Fruit fly (Drosophila melanogaster) whole organism, prepupa: ENCODE results near the gene SMSr.

Experiments used
- CG10631 ChIP-seq: fragments of 200-800 bp; sonication (Bioruptor generic); optimal IDR thresholded peaks from 2 replicates; lab custom pipeline; 2016; ENCODE audit warnings: missing biosample characterization, missing genetic modification characterization
- CG32006 ChIP-seq: fragments of 200-800 bp; sonication (Bioruptor generic); optimal IDR thresholded peaks from 3 replicates; lab custom pipeline; 2017; ENCODE audit warnings: missing biosample characterization, mild to moderate bottlenecking, missing genetic modification characterization
- CG34406 ChIP-seq: fragments of 200-800 bp; sonication (Bioruptor generic); optimal IDR thresholded peaks from 3 replicates; lab custom pipeline; 2016; ENCODE audit warnings: missing biosample characterization, missing genetic modification characterization
- CG6163 ChIP-seq: fragments of 200-800 bp; sonication (Bioruptor generic); IDR thresholded peaks from 3 replicates; pipeline ENCODE4 v1.3.6; 2022; ENCODE audit warnings: missing biosample characterization, missing genetic modification characterization
- CG6808 ChIP-seq: fragments of 200-800 bp; sonication (Bioruptor generic); optimal IDR thresholded peaks from 3 replicates; lab custom pipeline; 2017; ENCODE audit warnings: missing biosample characterization, missing genetic modification characterization, mild to moderate bottlenecking, moderate library complexity, missing genetic modification reagents
- Ets21C ChIP-seq: fragments of 200-800 bp; sonication (Bioruptor generic); optimal IDR thresholded peaks from 3 replicates; lab custom pipeline; 2016; ENCODE audit warnings: missing biosample characterization, missing genetic modification characterization
- Hr4 ChIP-seq: fragments of 200-800 bp; sonication (Bioruptor generic); optimal IDR thresholded peaks from 3 replicates; lab custom pipeline; 2016; ENCODE audit warnings: missing biosample characterization, missing genetic modification characterization
- salr ChIP-seq, 2 experiments: fragments of 200-800 bp; sonication (Bioruptor generic); optimal IDR thresholded peaks; 3 replicates each; lab custom pipeline; 2016 to 2018; ENCODE audit warnings: missing biosample characterization in 2 of 2, missing genetic modification characterization in 2 of 2, mild to moderate bottlenecking in 1 of 2
- ss ChIP-seq, 2 experiments: fragments of 200-800 bp; sonication (Bioruptor generic); optimal IDR thresholded peaks; 2 replicates in 1 of 2; 3 replicates in 1 of 2; lab custom pipeline; 2017 to 2018; ENCODE audit warnings: mild to moderate bottlenecking in 2 of 2, missing biosample characterization in 2 of 2, missing genetic modification characterization in 2 of 2, moderate library complexity in 1 of 2

DNA sequence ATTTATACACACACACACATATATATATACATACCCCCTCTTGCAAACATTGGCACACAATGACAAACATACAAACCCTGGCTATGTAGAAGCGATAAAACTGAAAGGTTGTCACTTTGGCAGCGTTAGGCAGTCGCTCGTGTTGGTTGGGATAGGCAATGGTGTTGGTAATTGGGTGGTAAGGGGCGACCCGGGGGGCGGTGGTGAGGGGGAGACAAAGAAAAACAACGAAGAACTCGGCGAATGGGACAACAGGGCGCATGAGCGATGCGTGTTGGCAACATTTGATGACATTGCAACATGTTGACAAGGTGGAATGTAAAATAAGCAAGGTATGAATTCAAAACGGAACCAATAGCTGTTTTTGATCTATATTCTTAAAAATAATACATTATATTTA lies 41.3 kb upstream of the SMSr start:
- TF ChIP-seq Ets21C (GFP tag; lab: Kevin White, UChicago) (no peak), CG6808 (GFP tag; lab: Kevin White, UChicago) (no peak), CG34406 (GFP tag; lab: Kevin White, UChicago) (no peak), CG10631 (GFP tag; lab: Kevin White, UChicago) (no peak), salr (GFP tag; optimal IDR thresholded peaks at IDR 0.05; lab: Kevin White, UChicago) (no peak), CG32006 (no peak), Hr4 (GFP tag; lab: Kevin White, UChicago) (no peak), ss (GFP tag; optimal IDR thresholded peaks at IDR 0.05; lab: Kevin White, UChicago) (no peak), CG6163 (no peak)
